Fruit fly (Drosophila melanogaster): ENCODE measurements around the gene daed.

The daed gene

dm6 chr2L:2177969-2178809 lies 37.9 kb downstream of the daed start, which contains the start of gene aop:
Gene aop (minus strand): TSS chr2L:2178754.
- no peak for TF ChIP-seq Gug (GFP tag; IDR thresholded peaks at IDR 0.05)
- TF ChIP-seq salr (GFP tag; optimal IDR thresholded peaks at IDR 0.05), result no peak
- peak; percentile 59 for TF ChIP-seq Eip75B (GFP tag; optimal IDR thresholded peaks at IDR 0.05)
- peak; percentile 48 for TF ChIP-seq CG15336 (GFP tag; IDR thresholded peaks at IDR 0.05)
- peak; percentile 69 for TF ChIP-seq dsx (GFP tag; optimal IDR thresholded peaks at IDR 0.05; ENCODE audit: poor library complexity, severe bottlenecking)
- peak; percentile 68 for TF ChIP-seq Eip78C (GFP tag)
- no peak for TF ChIP-seq OdsH (GFP tag; optimal IDR thresholded peaks at IDR 0.05)
- no peak for TF ChIP-seq achi (GFP tag; optimal IDR thresholded peaks at IDR 0.05)
- TF ChIP-seq vri (GFP tag; optimal IDR thresholded peaks at IDR 0.05), result peak; percentile 52
- peak; percentile 58 for TF ChIP-seq Met (GFP tag; optimal IDR thresholded peaks at IDR 0.05)
- peak; percentile 28 for TF ChIP-seq pdm3 (GFP tag; optimal IDR thresholded peaks at IDR 0.05)
- TF ChIP-seq CG10669 (GFP tag; optimal IDR thresholded peaks at IDR 0.05), result no peak
- TF ChIP-seq Eip93F (GFP tag; optimal IDR thresholded peaks at IDR 0.05), result peak; percentile 55
- TF ChIP-seq Smox (GFP tag; optimal IDR thresholded peaks at IDR 0.05), result peak; percentile 38
- TF ChIP-seq Lpt (GFP tag; optimal IDR thresholded peaks at IDR 0.05), result no peak
- peak; percentile 70 for TF ChIP-seq fkh (GFP tag; optimal IDR thresholded peaks at IDR 0.05)
- TF ChIP-seq CG34406 (GFP tag; optimal IDR thresholded peaks at IDR 0.05), result no peak
- no peak for TF ChIP-seq dac (GFP tag; optimal IDR thresholded peaks at IDR 0.05)
- no peak for TF ChIP-seq acj6 (GFP tag; optimal IDR thresholded peaks at IDR 0.05)
- no peak for TF ChIP-seq CG4318 (GFP tag; optimal IDR thresholded peaks at IDR 0.05)
- TF ChIP-seq Ets21C (GFP tag; optimal IDR thresholded peaks at IDR 0.05), result no peak
- no peak for TF ChIP-seq CG11294 (GFP tag; IDR thresholded peaks at IDR 0.05)
- no peak for TF ChIP-seq fd59A (GFP tag; optimal IDR thresholded peaks at IDR 0.05)
- no peak for TF ChIP-seq CG10631 (GFP tag; optimal IDR thresholded peaks at IDR 0.05)
- TF ChIP-seq CG6276 (GFP tag; optimal IDR thresholded peaks at IDR 0.05), result peak; percentile 51
- no peak for TF ChIP-seq CG32006 (GFP tag; optimal IDR thresholded peaks at IDR 0.05)
- TF ChIP-seq eg (GFP tag; IDR thresholded peaks at IDR 0.05), result no peak; the same call in 2 of the 3 replicates
- TF ChIP-seq lz (GFP tag; optimal IDR thresholded peaks at IDR 0.05), result peak; percentile 1
- peak; percentile 49 for TF ChIP-seq CG9139 (GFP tag; optimal IDR thresholded peaks at IDR 0.05)
- no peak for TF ChIP-seq CG7368 (GFP tag; optimal IDR thresholded peaks at IDR 0.05)
- TF ChIP-seq net (GFP tag; optimal IDR thresholded peaks at IDR 0.05), result peak; percentile 58
- peak; percentile 65 for TF ChIP-seq CG6163 (GFP tag; IDR thresholded peaks at IDR 0.05)
- TF ChIP-seq CG1621 (tag; optimal IDR thresholded peaks at IDR 0.05), result peak; percentile 21
- peak; percentile 40 for TF ChIP-seq CG3919 (GFP tag; optimal IDR thresholded peaks at IDR 0.05)
- no peak for TF ChIP-seq CG3032 (tag; optimal IDR thresholded peaks at IDR 0.05)
- peak; percentile 25 for TF ChIP-seq CG8632 (GFP tag; optimal IDR thresholded peaks at IDR 0.05)
- no peak for TF ChIP-seq cyc (GFP tag; optimal IDR thresholded peaks at IDR 0.05)
- TF ChIP-seq Hr4 (GFP tag; optimal IDR thresholded peaks at IDR 0.05), result no peak
- TF ChIP-seq Sox102F (GFP tag; optimal IDR thresholded peaks at IDR 0.05), result peak; percentile 75
- TF ChIP-seq esn (GFP tag; optimal IDR thresholded peaks at IDR 0.05), result peak; percentile 23
- peak; percentile 29 for TF ChIP-seq Ets96B (tag; optimal IDR thresholded peaks at IDR 0.05)
- peak; percentile 42 for TF ChIP-seq Sox14 (GFP tag; optimal IDR thresholded peaks at IDR 0.05)
- peak; percentile 12 for TF ChIP-seq spab (GFP tag; optimal IDR thresholded peaks at IDR 0.05)
- TF ChIP-seq Blimp-1 (GFP tag; optimal IDR thresholded peaks at IDR 0.05), result peak; percentile 69
- no peak for TF ChIP-seq CG8119 (GFP tag; IDR thresholded peaks at IDR 0.05)
- TF ChIP-seq CG8319 (GFP tag; optimal IDR thresholded peaks at IDR 0.05), result no peak
- no peak for TF ChIP-seq CG6792 (GFP tag; optimal IDR thresholded peaks at IDR 0.05)
- TF ChIP-seq topi (GFP tag; optimal IDR thresholded peaks at IDR 0.05), result peak; percentile 54
- TF ChIP-seq Hr38 (GFP tag; optimal IDR thresholded peaks at IDR 0.05), result no peak
- TF ChIP-seq svp (GFP tag), result peak; percentile 85
- TF ChIP-seq CG11762 (GFP tag; optimal IDR thresholded peaks at IDR 0.05; ENCODE audit: insufficient read depth), result no peak
